Fruit fly (Drosophila melanogaster): ENCODE data around the gene mbf1.

Gene mbf1

dm6 chr3L:16581201-16581705 lies 7.0 kb downstream of the mbf1 start, which contains the start of gene Smn (continued):
- 0 out of 2 replicates have a peak, but pooled peaks have one; percentile 20 for TF ChIP-seq sob (GFP tag; IDR thresholded peaks at IDR 0.05)
- peak in 1 of 3 experiments; percentile 28 for TF ChIP-seq lola (GFP tag; optimal IDR thresholded peaks at IDR 0.05)
- TF ChIP-seq sens-2 (GFP tag; IDR thresholded peaks at IDR 0.05), result no peak
- TF ChIP-seq bcd (GFP tag; optimal IDR thresholded peaks at IDR 0.05), result no peak
- peak; percentile 34 for TF ChIP-seq CG8388 (GFP tag; optimal IDR thresholded peaks at IDR 0.05)
- TF ChIP-seq NfI (GFP tag; optimal IDR thresholded peaks at IDR 0.05), result no peak
- TF ChIP-seq Asciz (GFP tag; optimal IDR thresholded peaks at IDR 0.05), result no peak
- no peak for TF ChIP-seq pb (GFP tag; optimal IDR thresholded peaks at IDR 0.05)
- peak; percentile 47 for TF ChIP-seq PHDP (tag; optimal IDR thresholded peaks at IDR 0.05)
- TF ChIP-seq BEAF-32 (GFP tag; optimal IDR thresholded peaks at IDR 0.05), result peak; percentile 91
- peak; percentile 58 for TF ChIP-seq CG8924 (tag; optimal IDR thresholded peaks at IDR 0.05)
- TF ChIP-seq CG13624 (GFP tag; optimal IDR thresholded peaks at IDR 0.05), result peak; percentile 13
- TF ChIP-seq CG30431 (GFP tag; optimal IDR thresholded peaks at IDR 0.05), result no peak
- TF ChIP-seq CG10654 (GFP tag; optimal IDR thresholded peaks at IDR 0.05), result peak; percentile 39
- TF ChIP-seq schlank (tag; optimal IDR thresholded peaks at IDR 0.05), result no peak
- no peak for TF ChIP-seq sr (GFP tag; IDR thresholded peaks at IDR 0.05)
- TF ChIP-seq CG4404 (GFP tag; IDR thresholded peaks at IDR 0.05), result no peak
- TF ChIP-seq Awh (GFP tag; IDR thresholded peaks at IDR 0.05), result no peak
- TF ChIP-seq en (GFP tag; optimal IDR thresholded peaks at IDR 0.05), result peak; percentile 9
- no peak for TF ChIP-seq CG4854 (GFP tag; optimal IDR thresholded peaks at IDR 0.05)
- peak; percentile 41 for TF ChIP-seq slp2 (GFP tag; optimal IDR thresholded peaks at IDR 0.05)
- peak; percentile 69 for TF ChIP-seq gem (tag; optimal IDR thresholded peaks at IDR 0.05)
- TF ChIP-seq CG14860 (GFP tag; IDR thresholded peaks at IDR 0.05; ENCODE audit: partially characterized antibody), result peak; percentile 84
- TF ChIP-seq CG9437 (GFP tag; optimal IDR thresholded peaks at IDR 0.05), result peak; percentile 18
- TF ChIP-seq CG2712 (tag; optimal IDR thresholded peaks at IDR 0.05), result peak; percentile 50
- TF ChIP-seq tgo (GFP tag; IDR thresholded peaks at IDR 0.05), result no peak
- peak; percentile 9 for TF ChIP-seq twi (tag; optimal IDR thresholded peaks at IDR 0.05)
- peak; percentile 58; the same call in 2 of the 3 replicates for TF ChIP-seq CG17361 (GFP tag; IDR thresholded peaks at IDR 0.05)
- peak; percentile 37 for TF ChIP-seq Sin3A (optimal IDR thresholded peaks at IDR 0.05)
- peak; percentile 60 for TF ChIP-seq CG12155 (GFP tag; optimal IDR thresholded peaks at IDR 0.05)
- no peak for TF ChIP-seq gcm2 (GFP tag; optimal IDR thresholded peaks at IDR 0.05)
- TF ChIP-seq ind (GFP tag; optimal IDR thresholded peaks at IDR 0.05), result peak; percentile 42
- TF ChIP-seq Hmr (GFP tag; optimal IDR thresholded peaks at IDR 0.05), result peak; percentile 51
- TF ChIP-seq H2.0 (GFP tag; IDR thresholded peaks at IDR 0.05), result no peak
- peak; percentile 21 for TF ChIP-seq CG15696 (tag; optimal IDR thresholded peaks at IDR 0.05)
- TF ChIP-seq CG15073 (GFP tag; optimal IDR thresholded peaks at IDR 0.05), result no peak
- TF ChIP-seq Ada2b (GFP tag; IDR thresholded peaks at IDR 0.05), result peak; percentile 15; the same call in 1 of the 2 replicates
- no peak for TF ChIP-seq fd96Cb (tag; optimal IDR thresholded peaks at IDR 0.05)
- no peak for TF ChIP-seq Mes4 (GFP tag; optimal IDR thresholded peaks at IDR 0.05)
- TF ChIP-seq ftz-f1 (GFP tag; optimal IDR thresholded peaks at IDR 0.05), result no peak
- no peak for TF ChIP-seq CG7357 (GFP tag; IDR thresholded peaks at IDR 0.05)
- TF ChIP-seq zen2 (GFP tag; IDR thresholded peaks at IDR 0.05; ENCODE audit: partially characterized antibody), result peak; percentile 70; the same call in 2 of the 3 replicates
- TF ChIP-seq Deaf1 (tag; optimal IDR thresholded peaks at IDR 0.05), result no peak
- TF ChIP-seq Sry-δ (GFP tag; optimal IDR thresholded peaks at IDR 0.05), result peak; percentile 85
- no peak for TF ChIP-seq CG10565 (GFP tag; optimal IDR thresholded peaks at IDR 0.05)
- peak; percentile 87 for TF ChIP-seq bbx (GFP tag; IDR thresholded peaks at IDR 0.05; ENCODE audit: partially characterized antibody)
- no peak for TF ChIP-seq Spps (tag; optimal IDR thresholded peaks at IDR 0.05)
- TF ChIP-seq CG9215 (GFP tag; IDR thresholded peaks at IDR 0.05), result 0 out of 2 replicates have a peak, but pooled peaks have one; percentile 34
- no peak for TF ChIP-seq h (optimal IDR thresholded peaks at IDR 0.05)
- no peak for TF ChIP-seq disco-r (GFP tag; optimal IDR thresholded peaks at IDR 0.05)
- TF ChIP-seq z (GFP tag; IDR thresholded peaks at IDR 0.05), result no peak

All from whole organism, embryonic.